Fruit fly (Drosophila melanogaster): ENCODE data around the gene CG13875.

Gene CG13875

DNA sequence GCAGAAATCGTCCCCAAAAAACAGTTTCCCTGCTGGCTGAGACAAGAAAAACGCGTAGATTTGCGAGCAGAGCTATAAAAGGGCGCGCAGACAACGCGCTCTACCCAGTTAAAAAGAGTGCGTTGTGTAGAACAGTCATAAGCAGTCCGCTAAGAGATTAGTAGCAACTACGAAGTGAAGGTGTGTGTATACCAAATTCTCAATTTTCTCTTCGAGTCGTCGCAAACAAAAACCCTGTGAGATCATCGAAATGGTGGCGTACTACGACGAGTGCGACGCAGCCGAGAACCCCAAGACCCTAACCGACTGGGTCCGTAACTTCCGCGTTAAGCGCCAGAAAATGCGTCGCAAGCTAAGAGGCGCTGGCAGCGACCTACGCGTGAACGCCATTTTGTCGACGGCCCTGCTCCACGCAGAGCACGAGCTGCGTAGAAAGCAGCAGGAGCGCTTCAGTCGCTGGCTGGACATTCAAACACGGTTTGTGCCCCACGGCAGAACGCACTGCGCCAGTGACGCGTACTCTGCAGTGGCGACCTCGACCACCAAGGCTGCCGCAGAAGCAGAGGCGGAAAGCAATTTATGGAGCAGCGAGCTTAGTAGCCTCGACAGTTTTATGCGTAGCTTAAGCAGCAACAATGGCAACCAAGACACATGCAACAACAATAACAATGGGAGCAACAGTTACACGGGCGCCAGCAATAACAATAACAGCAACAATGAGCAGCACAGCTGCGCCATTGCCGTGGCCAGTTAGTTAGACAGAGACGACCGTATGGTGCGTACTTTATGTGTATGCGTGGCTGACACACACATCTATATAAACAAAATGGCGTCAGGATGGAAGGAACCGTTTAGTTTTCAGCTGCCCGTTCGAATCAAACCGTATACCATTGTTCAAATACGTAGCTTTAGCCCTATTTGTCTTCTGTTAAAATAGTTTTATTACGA is 44.6 kb downstream of the CG13875 start (continued):
- peak; percentile 9; the same call in 2 of the 3 replicates for TF ChIP-seq ken (GFP tag; IDR thresholded peaks at IDR 0.05)
- TF ChIP-seq yki (optimal IDR thresholded peaks at IDR 0.05): no peak
- no peak for TF ChIP-seq hkb (optimal IDR thresholded peaks at IDR 0.05)
- no peak for TF ChIP-seq hkb (GFP tag; IDR thresholded peaks at IDR 0.05)
- peak; percentile 3; the same call in 1 of the 2 replicates for TF ChIP-seq onecut (GFP tag; IDR thresholded peaks at IDR 0.05)
- no peak for TF ChIP-seq dimm (GFP tag; IDR thresholded peaks at IDR 0.05)
- no peak for TF ChIP-seq Xbp1 (GFP tag; optimal IDR thresholded peaks at IDR 0.05)
- peak; percentile 91 for TF ChIP-seq CG32767 (GFP tag; IDR thresholded peaks at IDR 0.05)
- no peak for TF ChIP-seq sd (tag; optimal IDR thresholded peaks at IDR 0.05)
- no peak for TF ChIP-seq CG9797 (GFP tag; optimal IDR thresholded peaks at IDR 0.05)
- TF ChIP-seq CG32532 (GFP tag; IDR thresholded peaks at IDR 0.05): peak; percentile 32; the same call in 1 of the 2 replicates
- TF ChIP-seq CG17328 (GFP tag; IDR thresholded peaks at IDR 0.05): peak; percentile 30; the same call in 1 of the 2 replicates
- peak; percentile 9; the same call in 1 of the 2 replicates for TF ChIP-seq CG10959 (GFP tag; IDR thresholded peaks at IDR 0.05)
- no peak for TF ChIP-seq pb (GFP tag; optimal IDR thresholded peaks at IDR 0.05)
- peak; percentile 36 for TF ChIP-seq pros (GFP tag; optimal IDR thresholded peaks at IDR 0.05)
- no peak for TF ChIP-seq lmd (GFP tag; IDR thresholded peaks at IDR 0.05)
- TF ChIP-seq Bteb2 (GFP tag; optimal IDR thresholded peaks at IDR 0.05): no peak
- no peak for TF ChIP-seq Chrac-16 (GFP tag; optimal IDR thresholded peaks at IDR 0.05)
- TF ChIP-seq PHDP (tag; optimal IDR thresholded peaks at IDR 0.05): no peak
- TF ChIP-seq Deaf1 (tag; optimal IDR thresholded peaks at IDR 0.05): peak; percentile 40
- TF ChIP-seq CG14441 (GFP tag; IDR thresholded peaks at IDR 0.05): no peak
- TF ChIP-seq tgo (GFP tag; IDR thresholded peaks at IDR 0.05): no peak
- TF ChIP-seq CG4730 (GFP tag; IDR thresholded peaks at IDR 0.05): no peak
- no peak; the same call in 1 of the 2 replicates for TF ChIP-seq ham (GFP tag; IDR thresholded peaks at IDR 0.05)
- TF ChIP-seq CG14710 (tag; optimal IDR thresholded peaks at IDR 0.05): no peak
- peak; percentile 17; the same call in 1 of the 3 replicates for TF ChIP-seq so (GFP tag; IDR thresholded peaks at IDR 0.05)
- TF ChIP-seq her (GFP tag; optimal IDR thresholded peaks at IDR 0.05): peak; percentile 60
- no peak for TF ChIP-seq Ada2b (GFP tag; IDR thresholded peaks at IDR 0.05)
- no peak for TF ChIP-seq mld (GFP tag; IDR thresholded peaks at IDR 0.05; ENCODE audit: partially characterized antibody)
- no peak for TF ChIP-seq CG7786 (GFP tag; optimal IDR thresholded peaks at IDR 0.05)
- TF ChIP-seq CG2889 (GFP tag; IDR thresholded peaks at IDR 0.05): no peak
- TF ChIP-seq pan (optimal IDR thresholded peaks at IDR 0.05): no peak
- peak in 1 of 2 experiments; percentile 48 for TF ChIP-seq pan (GFP tag; optimal IDR thresholded peaks at IDR 0.05 in 1 of 2, IDR thresholded peaks at IDR 0.05 in 1 of 2)
- TF ChIP-seq danr (GFP tag; IDR thresholded peaks at IDR 0.05): no peak
- TF ChIP-seq tup (GFP tag; optimal IDR thresholded peaks at IDR 0.05): peak; percentile 14
- TF ChIP-seq NC2α (GFP tag; optimal IDR thresholded peaks at IDR 0.05): peak; percentile 19
- peak; percentile 81 for TF ChIP-seq CG8924 (tag; optimal IDR thresholded peaks at IDR 0.05)
- TF ChIP-seq zfh2 (GFP tag; optimal IDR thresholded peaks at IDR 0.05): no peak
- TF ChIP-seq CG14860 (GFP tag; IDR thresholded peaks at IDR 0.05; ENCODE audit: partially characterized antibody): no peak
- TF ChIP-seq Fer1 (GFP tag; optimal IDR thresholded peaks at IDR 0.05): no peak
- no peak for TF ChIP-seq aop (GFP tag; IDR thresholded peaks at IDR 0.05)
- no peak for TF ChIP-seq Hmx (GFP tag; optimal IDR thresholded peaks at IDR 0.05)
- TF ChIP-seq CG12219 (GFP tag; optimal IDR thresholded peaks at IDR 0.05): peak; percentile 21
- TF ChIP-seq gro (GFP tag; optimal IDR thresholded peaks at IDR 0.05): peak; percentile 47
- TF ChIP-seq CG7556 (GFP tag; optimal IDR thresholded peaks at IDR 0.05): no peak
- TF ChIP-seq CG10565 (GFP tag; optimal IDR thresholded peaks at IDR 0.05): no peak
- TF ChIP-seq jing (GFP tag; optimal IDR thresholded peaks at IDR 0.05): no peak
- no peak for TF ChIP-seq Ravus (GFP tag; IDR thresholded peaks at IDR 0.05)
- 0 out of 4 replicates have a peak, but pooled peaks have one; percentile 13 for TF ChIP-seq Gug (GFP tag; IDR thresholded peaks at IDR 0.05)
- TF ChIP-seq YL-1 (GFP tag; optimal IDR thresholded peaks at IDR 0.05): peak; percentile 91
- no peak for TF ChIP-seq Mad (GFP tag; optimal IDR thresholded peaks at IDR 0.05)

All from whole organism, embryonic.